Fruit fly (Drosophila melanogaster) whole organism, embryonic: ENCODE results near the gene Drsl1.

Experiments
- Aef1 ChIP-seq: fragments of 200-800 bp; sonication (Bioruptor generic); IDR thresholded peaks from 3 replicates; pipeline ENCODE4 v1.3.6; 2022; ENCODE audit warnings: missing biosample characterization, missing genetic modification characterization
- Bdp1 ChIP-seq: fragments of 200-800 bp; sonication (Bioruptor generic); optimal IDR thresholded peaks from 3 replicates; lab custom pipeline; 2016; ENCODE audit warnings: missing biosample characterization, missing genetic modification characterization
- CG12299 ChIP-seq: fragments of 200-800 bp; sonication (Bioruptor generic); optimal IDR thresholded peaks from 2 replicates; lab custom pipeline; 2018; ENCODE audit warnings: missing biosample characterization, mild to moderate bottlenecking, missing genetic modification characterization
- CG12391 ChIP-seq: fragments of 200-800 bp; sonication (Bioruptor generic); optimal IDR thresholded peaks from 3 replicates; lab custom pipeline; 2018; ENCODE audit warnings: missing biosample characterization, mild to moderate bottlenecking, missing genetic modification characterization, moderate library complexity
- CG13296 ChIP-seq: fragments of 200-800 bp; sonication (Bioruptor generic); optimal IDR thresholded peaks from 3 replicates; lab custom pipeline; 2018; ENCODE audit warnings: missing biosample characterization, mild to moderate bottlenecking, missing genetic modification characterization
- CG14050 ChIP-seq: fragments of 200-800 bp; sonication (Bioruptor generic); IDR thresholded peaks from 3 replicates; pipeline ENCODE4 v1.3.6; 2022; ENCODE audit warnings: missing biosample characterization, missing genetic modification characterization
- CG15696 ChIP-seq: fragments of 200-800 bp; sonication (Bioruptor generic); optimal IDR thresholded peaks from 2 replicates; lab custom pipeline; 2019; ENCODE audit warnings: missing biosample characterization, mild to moderate bottlenecking, missing genetic modification characterization, moderate library complexity
- CG1602 ChIP-seq: fragments of 200-800 bp; sonication (Bioruptor generic); optimal IDR thresholded peaks from 3 replicates; lab custom pipeline; 2016; ENCODE audit warnings: missing biosample characterization, missing genetic modification characterization
- CG17612 ChIP-seq: fragments of 200-800 bp; sonication (Bioruptor generic); IDR thresholded peaks from 2 replicates; pipeline ENCODE4 v1.3.6; 2022; ENCODE audit warnings: missing biosample characterization, missing genetic modification characterization
- CG17912 ChIP-seq: fragments of 200-800 bp; sonication (Bioruptor generic); optimal IDR thresholded peaks from 2 replicates; lab custom pipeline; 2018; ENCODE audit warnings: missing biosample characterization, mild to moderate bottlenecking, missing genetic modification characterization
- CG2129 ChIP-seq: fragments of 200-800 bp; sonication (Bioruptor generic); IDR thresholded peaks from 2 replicates; pipeline ENCODE4 v1.3.6; 2022; ENCODE audit warnings: missing biosample characterization, missing genetic modification characterization; ENCODE audit not compliant: partially characterized antibody
- CG31388 ChIP-seq: fragments of 200-800 bp; sonication (Bioruptor generic); optimal IDR thresholded peaks from 2 replicates; lab custom pipeline; 2016; ENCODE audit warnings: missing biosample characterization, missing genetic modification characterization
- CG3847 ChIP-seq: fragments of 200-800 bp; sonication (Bioruptor generic); IDR thresholded peaks from 2 replicates; pipeline ENCODE4 v1.3.6; 2022; ENCODE audit warnings: missing biosample characterization, missing genetic modification characterization
- CG4328 ChIP-seq: fragments of 200-800 bp; sonication (Bioruptor generic); optimal IDR thresholded peaks from 3 replicates; lab custom pipeline; 2017; ENCODE audit warnings: missing biosample characterization, missing genetic modification reagents, missing genetic modification characterization
- CG4707 ChIP-seq: fragments of 200-800 bp; sonication (Bioruptor generic); optimal IDR thresholded peaks from 2 replicates; lab custom pipeline; 2018; ENCODE audit warnings: missing biosample characterization, mild to moderate bottlenecking, missing genetic modification characterization, moderate library complexity
- CG5953 ChIP-seq: fragments of 200-800 bp; sonication (Bioruptor generic); IDR thresholded peaks from 2 replicates; pipeline ENCODE4 v1.3.6; 2022; ENCODE audit warnings: missing biosample characterization, missing genetic modification characterization
- CG6175 ChIP-seq: fragments of 200-800 bp; sonication (Bioruptor generic); IDR thresholded peaks from 3 replicates; pipeline ENCODE4 v1.3.6; 2022; ENCODE audit warnings: missing biosample characterization, missing genetic modification characterization
- CG7963 ChIP-seq: fragments of 200-800 bp; sonication (Bioruptor generic); IDR thresholded peaks from 3 replicates; pipeline ENCODE4 v1.3.6; 2022; ENCODE audit warnings: missing biosample characterization, missing genetic modification characterization; ENCODE audit not compliant: partially characterized antibody
- CG8290 ChIP-seq, 3 experiments: fragments of 200-800 bp; sonication (Bioruptor generic); optimal IDR thresholded peaks; 2 replicates each; lab custom pipeline; 2016 to 2019; ENCODE audit warnings: missing biosample characterization in 3 of 3, missing genetic modification characterization in 3 of 3, mild to moderate bottlenecking in 2 of 3, moderate library complexity in 1 of 3
- CG8388 ChIP-seq: fragments of 200-800 bp; sonication (Bioruptor generic); optimal IDR thresholded peaks from 2 replicates; lab custom pipeline; 2019; ENCODE audit warnings: missing biosample characterization, mild to moderate bottlenecking, missing genetic modification characterization, moderate library complexity
- Dip3 ChIP-seq: fragments of 200-800 bp; sonication (Bioruptor generic); optimal IDR thresholded peaks from 3 replicates; lab custom pipeline; 2016; ENCODE audit warnings: missing biosample characterization, missing genetic modification characterization
- Fer3 ChIP-seq: fragments of 200-800 bp; sonication (Bioruptor generic); optimal IDR thresholded peaks from 2 replicates; lab custom pipeline; 2018; ENCODE audit warnings: missing biosample characterization, mild to moderate bottlenecking, missing genetic modification characterization, moderate library complexity
- Hmx ChIP-seq: fragments of 200-800 bp; sonication (Bioruptor generic); optimal IDR thresholded peaks from 2 replicates; lab custom pipeline; 2016; ENCODE audit warnings: missing biosample characterization, missing genetic modification characterization
- MESR4 ChIP-seq: fragments of 200-800 bp; sonication (Bioruptor generic); optimal IDR thresholded peaks from 2 replicates; lab custom pipeline; 2018; ENCODE audit warnings: missing biosample characterization, mild to moderate bottlenecking, missing genetic modification characterization, moderate library complexity
- NFAT ChIP-seq: fragments of 200-800 bp; sonication (Bioruptor generic); IDR thresholded peaks from 2 replicates; pipeline ENCODE4 v1.3.6; 2022; ENCODE audit warnings: missing biosample characterization, missing genetic modification characterization
- Neu2 ChIP-seq: fragments of 200-800 bp; sonication (Bioruptor generic); optimal IDR thresholded peaks from 3 replicates; lab custom pipeline; 2016; ENCODE audit warnings: missing biosample characterization, missing genetic modification characterization, borderline replicate concordance
- Nf-YA ChIP-seq: fragments of 200-800 bp; sonication (Bioruptor generic); IDR thresholded peaks from 2 replicates; pipeline ENCODE4 v1.3.6; 2022; ENCODE audit warnings: missing biosample characterization, missing genetic modification characterization
- Poxn ChIP-seq: fragments of 200-800 bp; sonication (Bioruptor generic); IDR thresholded peaks from 2 replicates; pipeline ENCODE4 v1.3.6; 2022; ENCODE audit warnings: missing biosample characterization, missing genetic modification characterization
- Taf1 ChIP-seq: fragments of 200-800 bp; sonication (Bioruptor generic); IDR thresholded peaks from 2 replicates; pipeline ENCODE4 v1.3.6; 2022; ENCODE audit warnings: missing biosample characterization, missing genetic modification characterization
- Xrp1 ChIP-seq: fragments of 200-800 bp; sonication (Bioruptor generic); IDR thresholded peaks from 2 replicates; pipeline ENCODE4 v1.3.6; 2022; ENCODE audit warnings: missing biosample characterization, missing genetic modification characterization
- ac ChIP-seq: fragments of 200-800 bp; sonication (Bioruptor generic); optimal IDR thresholded peaks from 3 replicates; lab custom pipeline; 2017; ENCODE audit warnings: missing biosample characterization, mild to moderate bottlenecking, missing genetic modification characterization
- bcd ChIP-seq: fragments of 200-800 bp; sonication (Bioruptor generic); optimal IDR thresholded peaks from 2 replicates; lab custom pipeline; 2017; ENCODE audit warnings: missing biosample characterization, mild to moderate bottlenecking, missing genetic modification characterization
- br ChIP-seq: fragments of >200 bp; optimal IDR thresholded peaks from 2 replicates; lab custom pipeline; 2017
- cad ChIP-seq: fragments of >200 bp; optimal IDR thresholded peaks from 2 replicates; lab custom pipeline; 2017; ENCODE audit warnings: missing biosample characterization, missing genetic modification characterization
- cato ChIP-seq: fragments of 200-800 bp; sonication (Bioruptor generic); optimal IDR thresholded peaks from 2 replicates; lab custom pipeline; 2016; ENCODE audit warnings: missing biosample characterization, missing genetic modification characterization, borderline replicate concordance
- ems ChIP-seq: fragments of 200-800 bp; sonication (Bioruptor generic); optimal IDR thresholded peaks from 3 replicates; lab custom pipeline; 2016; ENCODE audit warnings: missing biosample characterization, missing genetic modification characterization
- fu2 ChIP-seq: fragments of 200-800 bp; sonication (Bioruptor generic); optimal IDR thresholded peaks from 2 replicates; lab custom pipeline; 2016; ENCODE audit warnings: missing biosample characterization, missing genetic modification characterization
- grn ChIP-seq: fragments of 200-800 bp; sonication (Bioruptor generic); optimal IDR thresholded peaks from 3 replicates; lab custom pipeline; 2017; ENCODE audit warnings: missing biosample characterization, missing genetic modification characterization
- hbn ChIP-seq: fragments of 200-800 bp; sonication (Bioruptor generic); IDR thresholded peaks from 2 replicates; pipeline ENCODE4 v1.3.6; 2022; ENCODE audit warnings: missing biosample characterization, missing genetic modification characterization; ENCODE audit not compliant: partially characterized antibody
- jing ChIP-seq: fragments of 200-800 bp; sonication (Bioruptor generic); optimal IDR thresholded peaks from 2 replicates; lab custom pipeline; 2018; ENCODE audit warnings: missing biosample characterization, mild to moderate bottlenecking, missing genetic modification characterization
- jumu ChIP-seq: fragments of 200-800 bp; sonication (Bioruptor generic); optimal IDR thresholded peaks from 3 replicates; lab custom pipeline; 2016; ENCODE audit warnings: missing biosample characterization, missing genetic modification characterization
- kah ChIP-seq: fragments of 200-800 bp; sonication (Bioruptor generic); optimal IDR thresholded peaks from 2 replicates; lab custom pipeline; 2018; ENCODE audit warnings: missing biosample characterization, mild to moderate bottlenecking, missing genetic modification characterization
- prd ChIP-seq, 3 experiments: fragments of >200 bp in 2 of 3; fragments of 200-800 bp in 1 of 3; sonication (Bioruptor generic) in 1 of 3; optimal IDR thresholded peaks in 2 of 3; IDR thresholded peaks in 1 of 3; 2 replicates in 2 of 3; 3 replicates in 1 of 3; pipeline versions ENCODE4 v1.3.6 to Lab custom; 2017 to 2022; ENCODE audit warnings: missing biosample characterization in 1 of 3, missing genetic modification characterization in 1 of 3
- psq ChIP-seq: fragments of 200-800 bp; sonication (Bioruptor generic); optimal IDR thresholded peaks from 2 replicates; lab custom pipeline; 2017; ENCODE audit warnings: missing biosample characterization, missing genetic modification characterization
- repo ChIP-seq: fragments of 200-800 bp; sonication (Bioruptor generic); optimal IDR thresholded peaks from 2 replicates; lab custom pipeline; 2016; ENCODE audit warnings: missing biosample characterization, missing genetic modification characterization
- schlank ChIP-seq: fragments of 200-800 bp; sonication (Bioruptor generic); optimal IDR thresholded peaks from 2 replicates; lab custom pipeline; 2018; ENCODE audit warnings: missing biosample characterization, mild to moderate bottlenecking, missing genetic modification characterization
- shn ChIP-seq: fragments of 200-800 bp; sonication (Bioruptor generic); optimal IDR thresholded peaks from 3 replicates; lab custom pipeline; 2016; ENCODE audit warnings: missing biosample characterization, missing genetic modification characterization
- slp2 ChIP-seq: fragments of 200-800 bp; sonication (Bioruptor generic); optimal IDR thresholded peaks from 2 replicates; lab custom pipeline; 2016; ENCODE audit warnings: missing biosample characterization, missing genetic modification characterization
- stc ChIP-seq: fragments of 200-800 bp; sonication (Bioruptor generic); IDR thresholded peaks from 2 replicates; pipeline ENCODE4 v1.3.6; 2022; ENCODE audit warnings: missing biosample characterization, missing genetic modification characterization
- tgo ChIP-seq: fragments of 200-800 bp; sonication (Bioruptor generic); IDR thresholded peaks from 3 replicates; pipeline ENCODE4 v1.3.6; 2022; ENCODE audit warnings: missing biosample characterization, missing genetic modification characterization
- tio ChIP-seq: fragments of 200-800 bp; sonication (Bioruptor generic); optimal IDR thresholded peaks from 2 replicates; lab custom pipeline; 2017; ENCODE audit warnings: missing biosample characterization, missing genetic modification characterization, inconsistent platforms

Drsl1 gene

DNA sequence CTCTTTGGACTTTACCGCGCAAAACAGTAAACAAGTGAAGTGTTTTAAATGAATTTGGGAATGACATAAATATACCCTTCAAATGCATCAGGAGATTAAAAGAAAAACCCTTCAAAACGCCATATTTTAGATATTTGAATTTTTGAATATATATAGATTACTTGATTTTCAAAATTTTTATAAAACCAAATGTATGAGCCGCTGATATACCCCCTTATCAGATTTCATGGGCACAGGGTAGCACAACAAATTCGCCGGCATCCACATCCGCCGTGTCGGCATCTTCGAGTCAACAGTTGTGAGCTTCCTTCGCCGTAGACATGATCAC, 42.3 kb upstream of the Drsl1 start, which contains the start of gene Ids:
Ids (plus strand) TSS at position 304 of the 328 bp plus-strand sequence.
- TF ChIP-seq tio (no peak), CG8388 (GFP tag; lab: Kevin White, UChicago) (peak; percentile 67), kah (GFP tag; lab: Kevin White, UChicago) (no peak), ems (GFP tag; lab: Kevin White, UChicago) (peak; percentile 41), prd (optimal IDR thresholded peaks at IDR 0.05; lab: Kevin White, UChicago) (no peak), prd (GFP tag; IDR thresholded peaks at IDR 0.05; lab: Robert Waterston, UW) (peak; percentile 84), CG17912 (GFP tag; lab: Kevin White, UChicago) (no peak), Nf-YA (GFP tag; lab: Robert Waterston, UW) (peak; percentile 52; the same call in 1 of the 2 replicates), CG7963 (GFP tag; lab: Robert Waterston, UW) (no peak), CG31388 (no peak), CG17612 (GFP tag; lab: Robert Waterston, UW) (0 out of 2 replicates have a peak, but pooled peaks have one; percentile 32), schlank (tag; lab: Kevin White, UChicago) (peak; percentile 26), NFAT (GFP tag; lab: Robert Waterston, UW) (peak; percentile 62; the same call in 1 of the 2 replicates), CG8290 (GFP tag; optimal IDR thresholded peaks at IDR 0.05; lab: Kevin White, UChicago) (no peak), CG8290 (tag; optimal IDR thresholded peaks at IDR 0.05; lab: Kevin White, UChicago) (no peak), slp2 (GFP tag; lab: Kevin White, UChicago) (peak; percentile 23), Fer3 (tag; lab: Kevin White, UChicago) (peak; percentile 68), CG1602 (GFP tag; lab: Kevin White, UChicago) (peak; percentile 47), CG14050 (GFP tag; lab: Robert Waterston, UW) (peak; percentile 58; the same call in 2 of the 3 replicates), Taf1 (GFP tag; lab: Robert Waterston, UW) (peak; percentile 69; the same call in 1 of the 2 replicates), Poxn (GFP tag; lab: Robert Waterston, UW) (no peak), Xrp1 (peak; percentile 90), CG15696 (no peak), CG13296 (peak; percentile 63), Hmx (GFP tag; lab: Kevin White, UChicago) (peak; percentile 3), shn (no peak), ac (GFP tag; lab: Kevin White, UChicago) (no peak), Neu2 (GFP tag; lab: Kevin White, UChicago) (no peak), grn (GFP tag; lab: Kevin White, UChicago) (no peak), bcd (GFP tag; lab: Kevin White, UChicago) (no peak), fu2 (GFP tag; lab: Kevin White, UChicago) (no peak), jing (GFP tag; lab: Kevin White, UChicago) (no peak), CG6175 (GFP tag; lab: Robert Waterston, UW) (no peak; the same call in 2 of the 3 replicates), cato (GFP tag; lab: Kevin White, UChicago) (no peak), CG2129 (GFP tag; lab: Robert Waterston, UW) (no peak), stc (GFP tag; lab: Robert Waterston, UW) (peak; percentile 81), Dip3 (GFP tag; lab: Kevin White, UChicago) (peak; percentile 29), CG4707 (no peak), CG3847 (GFP tag; lab: Robert Waterston, UW) (peak; percentile 68), CG12299 (tag; lab: Kevin White, UChicago) (no peak), MESR4 (GFP tag; lab: Kevin White, UChicago) (no peak), hbn (GFP tag; lab: Robert Waterston, UW) (no peak), Bdp1 (GFP tag; lab: Kevin White, UChicago) (no peak), br (lab: Kevin White, UChicago) (no peak), CG12391 (tag; lab: Kevin White, UChicago) (peak; percentile 71), CG5953 (GFP tag; lab: Robert Waterston, UW) (peak; percentile 70; the same call in 1 of the 2 replicates), tgo (GFP tag; lab: Robert Waterston, UW) (peak; percentile 81; the same call in 2 of the 3 replicates), psq (GFP tag; lab: Kevin White, UChicago) (no peak), repo (GFP tag; lab: Kevin White, UChicago) (no peak), Aef1 (GFP tag; lab: Robert Waterston, UW) (peak; percentile 73; the same call in 2 of the 3 replicates), jumu (GFP tag; lab: Kevin White, UChicago) (no peak), CG4328 (GFP tag; lab: Kevin White, UChicago) (no peak), cad (GFP tag; lab: Kevin White, UChicago) (no peak)
